Fruit fly (Drosophila melanogaster) whole organism, embryonic: ENCODE results near the gene CG10005.

ENCODE experiments used
- ATbp ChIP-seq: fragments of 200-800 bp; sonication (Bioruptor generic); optimal IDR thresholded peaks from 2 replicates; lab custom pipeline; 2017; ENCODE audit warnings: missing biosample characterization, mild to moderate bottlenecking, missing genetic modification characterization, missing genetic modification reagents
- Abd-B ChIP-seq: fragments of 200-800 bp; sonication (Bioruptor generic); optimal IDR thresholded peaks from 2 replicates; lab custom pipeline; 2018; ENCODE audit warnings: missing biosample characterization, mild to moderate bottlenecking, missing genetic modification characterization, moderate library complexity
- Asciz ChIP-seq: fragments of 200-800 bp; sonication (Bioruptor generic); optimal IDR thresholded peaks from 2 replicates; lab custom pipeline; 2017; ENCODE audit warnings: missing biosample characterization, mild to moderate bottlenecking, missing genetic modification characterization, missing genetic modification reagents
- BtbVII ChIP-seq: fragments of 200-800 bp; sonication (Bioruptor generic); optimal IDR thresholded peaks from 3 replicates; lab custom pipeline; 2017; ENCODE audit warnings: missing biosample characterization, mild to moderate bottlenecking, missing genetic modification characterization
- CG10267 ChIP-seq: fragments of 200-800 bp; sonication (Bioruptor generic); optimal IDR thresholded peaks from 2 replicates; lab custom pipeline; 2018; ENCODE audit warnings: missing biosample characterization, mild to moderate bottlenecking, missing genetic modification characterization, moderate library complexity
- CG10366 ChIP-seq: fragments of 200-800 bp; sonication (Bioruptor generic); IDR thresholded peaks from 2 replicates; pipeline ENCODE4 v1.3.6; 2022; ENCODE audit warnings: missing biosample characterization, missing genetic modification characterization
- CG10979 ChIP-seq: fragments of 200-800 bp; sonication (Bioruptor generic); optimal IDR thresholded peaks from 2 replicates; lab custom pipeline; 2018; ENCODE audit warnings: missing biosample characterization, mild to moderate bottlenecking, missing genetic modification characterization, moderate library complexity
- CG14860 ChIP-seq: fragments of 200-800 bp; sonication (Bioruptor generic); IDR thresholded peaks from 3 replicates; pipeline ENCODE4 v1.3.6; 2022; ENCODE audit warnings: missing biosample characterization, missing genetic modification characterization; ENCODE audit not compliant: partially characterized antibody
- CG15011 ChIP-seq: fragments of 200-800 bp; sonication (Bioruptor generic); optimal IDR thresholded peaks from 3 replicates; lab custom pipeline; 2018; ENCODE audit warnings: missing biosample characterization, mild to moderate bottlenecking, missing genetic modification characterization
- CG32767 ChIP-seq: fragments of 200-800 bp; sonication (Bioruptor generic); IDR thresholded peaks from 2 replicates; pipeline ENCODE4 v1.3.6; 2022; ENCODE audit warnings: missing biosample characterization, missing genetic modification characterization
- CG34376 ChIP-seq: fragments of 200-800 bp; sonication (Bioruptor generic); optimal IDR thresholded peaks from 2 replicates; lab custom pipeline; 2018; ENCODE audit warnings: missing biosample characterization, mild to moderate bottlenecking, missing genetic modification characterization
- CG3995 ChIP-seq: fragments of 200-800 bp; sonication (Bioruptor generic); optimal IDR thresholded peaks from 3 replicates; lab custom pipeline; 2016; ENCODE audit warnings: missing biosample characterization, missing genetic modification characterization
- CG4730 ChIP-seq: fragments of 200-800 bp; sonication (Bioruptor generic); IDR thresholded peaks from 2 replicates; pipeline ENCODE4 v1.3.6; 2022; ENCODE audit warnings: missing biosample characterization, missing genetic modification characterization
- CG5180 ChIP-seq: fragments of 200-800 bp; sonication (Bioruptor generic); optimal IDR thresholded peaks from 3 replicates; lab custom pipeline; 2017; ENCODE audit warnings: missing biosample characterization, missing genetic modification characterization, mild to moderate bottlenecking, moderate library complexity, missing genetic modification reagents
- CG6689 ChIP-seq: fragments of 200-800 bp; sonication (Bioruptor generic); IDR thresholded peaks from 2 replicates; pipeline ENCODE4 v1.3.6; 2022; ENCODE audit warnings: missing biosample characterization, missing genetic modification characterization
- CG7745 ChIP-seq: fragments of 200-800 bp; sonication (Bioruptor generic); optimal IDR thresholded peaks from 2 replicates; lab custom pipeline; 2018; ENCODE audit warnings: missing biosample characterization, mild to moderate bottlenecking, missing genetic modification characterization, moderate library complexity
- CG8089 ChIP-seq: fragments of 200-800 bp; sonication (Bioruptor generic); optimal IDR thresholded peaks from 3 replicates; lab custom pipeline; 2016; ENCODE audit warnings: missing biosample characterization, missing genetic modification characterization
- CG8281 ChIP-seq: fragments of 200-800 bp; sonication (Bioruptor generic); optimal IDR thresholded peaks from 2 replicates; lab custom pipeline; 2018; ENCODE audit warnings: missing biosample characterization, mild to moderate bottlenecking, missing genetic modification characterization, moderate library complexity
- CG8478 ChIP-seq: fragments of >200 bp; optimal IDR thresholded peaks from 2 replicates; lab custom pipeline; 2018
- CG9797 ChIP-seq: fragments of 200-800 bp; sonication (Bioruptor generic); optimal IDR thresholded peaks from 3 replicates; lab custom pipeline; 2018; ENCODE audit warnings: missing biosample characterization, mild to moderate bottlenecking, missing genetic modification characterization
- CG9817 ChIP-seq: fragments of 200-800 bp; sonication (Bioruptor generic); optimal IDR thresholded peaks from 2 replicates; lab custom pipeline; 2018; ENCODE audit warnings: missing biosample characterization, mild to moderate bottlenecking, missing genetic modification characterization, moderate library complexity
- CG9932 ChIP-seq: fragments of 200-800 bp; sonication (Bioruptor generic); IDR thresholded peaks from 2 replicates; pipeline ENCODE4 v1.3.6; 2022; ENCODE audit warnings: missing biosample characterization, missing genetic modification characterization
- CTCF ChIP-seq: fragments of 200-800 bp; sonication (Bioruptor generic); optimal IDR thresholded peaks from 2 replicates; lab custom pipeline; 2017; ENCODE audit warnings: missing biosample characterization, mild to moderate bottlenecking, missing genetic modification characterization, moderate library complexity
- Camta ChIP-seq: fragments of 200-800 bp; sonication (Bioruptor generic); optimal IDR thresholded peaks from 2 replicates; lab custom pipeline; 2016; ENCODE audit warnings: missing biosample characterization, missing genetic modification characterization
- D19A ChIP-seq: fragments of 200-800 bp; optimal IDR thresholded peaks from 3 replicates; lab custom pipeline; 2019; ENCODE audit warnings: missing biosample characterization, mild to moderate bottlenecking, missing genetic modification characterization, moderate library complexity
- Dip2 ChIP-seq: fragments of 200-800 bp; sonication (Bioruptor generic); IDR thresholded peaks from 2 replicates; pipeline ENCODE4 v1.3.6; 2022; ENCODE audit warnings: missing biosample characterization, missing genetic modification characterization
- GATAe ChIP-seq: fragments of 200-800 bp; sonication (Bioruptor generic); conservative IDR thresholded peaks from 2 replicates; pipeline ENCODE4 v1.3.6; 2022; ENCODE audit warnings: missing biosample characterization, missing genetic modification characterization
- Jarid2 ChIP-seq: fragments of 200-800 bp; sonication (Bioruptor generic); optimal IDR thresholded peaks from 3 replicates; lab custom pipeline; 2017; ENCODE audit warnings: mild to moderate bottlenecking, missing biosample characterization, missing genetic modification reagents, missing genetic modification characterization
- Max ChIP-seq: fragments of 200-800 bp; sonication (Bioruptor generic); optimal IDR thresholded peaks from 2 replicates; lab custom pipeline; 2016; ENCODE audit warnings: missing biosample characterization, mild to moderate bottlenecking, missing genetic modification characterization
- Ptx1 ChIP-seq: fragments of 200-800 bp; sonication (Bioruptor generic); IDR thresholded peaks from 2 replicates; pipeline ENCODE4 v1.3.6; 2022; ENCODE audit warnings: missing biosample characterization, missing genetic modification characterization
- Stat92E ChIP-seq, 3 experiments: fragments of >200 bp in 2 of 3; fragments of 200-800 bp in 1 of 3; sonication (Bioruptor generic) in 1 of 3; optimal IDR thresholded peaks; 2 replicates each; lab custom pipeline; 2017 to 2019; ENCODE audit warnings: missing biosample characterization in 3 of 3, missing genetic modification characterization in 3 of 3, mild to moderate bottlenecking in 1 of 3, moderate library complexity in 1 of 3
- TFAM ChIP-seq: fragments of 200-800 bp; sonication (Bioruptor generic); optimal IDR thresholded peaks from 2 replicates; lab custom pipeline; 2017; ENCODE audit warnings: missing biosample characterization, missing genetic modification characterization, inconsistent platforms
- Taf1 ChIP-seq: fragments of 200-800 bp; sonication (Bioruptor generic); IDR thresholded peaks from 2 replicates; pipeline ENCODE4 v1.3.6; 2022; ENCODE audit warnings: missing biosample characterization, missing genetic modification characterization
- YL-1 ChIP-seq: fragments of 200-800 bp; sonication (Bioruptor generic); optimal IDR thresholded peaks from 3 replicates; lab custom pipeline; 2017; ENCODE audit warnings: missing biosample characterization, mild to moderate bottlenecking, missing genetic modification characterization
- abd-A ChIP-seq: fragments of 200-800 bp; sonication (Bioruptor generic); optimal IDR thresholded peaks from 3 replicates; lab custom pipeline; 2019; ENCODE audit warnings: missing biosample characterization, mild to moderate bottlenecking, missing genetic modification characterization, moderate library complexity
- cas ChIP-seq: fragments of 200-800 bp; sonication (Bioruptor generic); IDR thresholded peaks from 2 replicates; pipeline ENCODE4 v1.3.6; 2022; ENCODE audit warnings: missing biosample characterization, missing genetic modification characterization
- esg ChIP-seq: fragments of 200-800 bp; sonication (Bioruptor generic); conservative IDR thresholded peaks from 2 replicates; pipeline ENCODE4 v1.3.6; 2022; ENCODE audit warnings: missing biosample characterization, missing genetic modification characterization
- ewg ChIP-seq: fragments of 200-800 bp; sonication (Bioruptor generic); optimal IDR thresholded peaks from 3 replicates; lab custom pipeline; 2017; ENCODE audit warnings: mild to moderate bottlenecking, missing biosample characterization, missing genetic modification reagents, missing genetic modification characterization
- grau ChIP-seq: fragments of 200-800 bp; optimal IDR thresholded peaks from 3 replicates; lab custom pipeline; 2019; ENCODE audit warnings: missing biosample characterization, mild to moderate bottlenecking, missing genetic modification characterization, moderate library complexity
- gsb ChIP-seq: fragments of 200-800 bp; sonication (Bioruptor generic); IDR thresholded peaks from 2 replicates; pipeline ENCODE4 v1.3.6; 2022; ENCODE audit warnings: missing biosample characterization, missing genetic modification characterization
- hkb ChIP-seq, 2 experiments: fragments of 200-800 bp in 1 of 2; fragments of >200 bp in 1 of 2; sonication (Bioruptor generic) in 1 of 2; IDR thresholded peaks in 1 of 2; optimal IDR thresholded peaks in 1 of 2; 2 replicates each; pipeline versions ENCODE4 v1.3.6 to Lab custom; 2017 to 2022; ENCODE audit warnings: missing biosample characterization in 1 of 2, missing genetic modification characterization in 1 of 2
- nau ChIP-seq: fragments of 200-800 bp; sonication (Bioruptor generic); optimal IDR thresholded peaks from 3 replicates; lab custom pipeline; 2017; ENCODE audit warnings: missing biosample characterization, mild to moderate bottlenecking, missing genetic modification characterization, missing genetic modification reagents
- nerfin-2 ChIP-seq: fragments of 200-800 bp; sonication (Bioruptor generic); IDR thresholded peaks from 2 replicates; pipeline ENCODE4 v1.3.6; 2022; ENCODE audit warnings: missing biosample characterization, missing genetic modification characterization; ENCODE audit not compliant: partially characterized antibody
- pita ChIP-seq: fragments of 200-800 bp; sonication (Bioruptor generic); optimal IDR thresholded peaks from 2 replicates; lab custom pipeline; 2017; ENCODE audit warnings: missing biosample characterization, mild to moderate bottlenecking, missing genetic modification characterization
- salm ChIP-seq: fragments of 200-800 bp; sonication (Bioruptor generic); optimal IDR thresholded peaks from 2 replicates; lab custom pipeline; 2018; ENCODE audit warnings: missing biosample characterization, mild to moderate bottlenecking, missing genetic modification characterization
- schlank ChIP-seq: fragments of 200-800 bp; sonication (Bioruptor generic); optimal IDR thresholded peaks from 2 replicates; lab custom pipeline; 2018; ENCODE audit warnings: missing biosample characterization, mild to moderate bottlenecking, missing genetic modification characterization
- sens-2 ChIP-seq: fragments of 200-800 bp; sonication (Bioruptor generic); IDR thresholded peaks from 2 replicates; pipeline ENCODE4 v1.3.6; 2022; ENCODE audit warnings: missing biosample characterization, missing genetic modification characterization
- stc ChIP-seq: fragments of 200-800 bp; sonication (Bioruptor generic); IDR thresholded peaks from 2 replicates; pipeline ENCODE4 v1.3.6; 2022; ENCODE audit warnings: missing biosample characterization, missing genetic modification characterization
- stwl ChIP-seq: fragments of 200-800 bp; sonication (Bioruptor generic); optimal IDR thresholded peaks from 3 replicates; lab custom pipeline; 2018; ENCODE audit warnings: missing biosample characterization, mild to moderate bottlenecking, missing genetic modification characterization, moderate library complexity
- wek ChIP-seq: fragments of 200-800 bp; sonication (Bioruptor generic); optimal IDR thresholded peaks from 3 replicates; lab custom pipeline; 2018; ENCODE audit warnings: missing biosample characterization, mild to moderate bottlenecking, missing genetic modification characterization, moderate library complexity
- zfh2 ChIP-seq: fragments of 200-800 bp; sonication (Bioruptor generic); optimal IDR thresholded peaks from 2 replicates; lab custom pipeline; 2016; ENCODE audit warnings: missing biosample characterization, missing genetic modification characterization

Gene CG10005

DNA sequence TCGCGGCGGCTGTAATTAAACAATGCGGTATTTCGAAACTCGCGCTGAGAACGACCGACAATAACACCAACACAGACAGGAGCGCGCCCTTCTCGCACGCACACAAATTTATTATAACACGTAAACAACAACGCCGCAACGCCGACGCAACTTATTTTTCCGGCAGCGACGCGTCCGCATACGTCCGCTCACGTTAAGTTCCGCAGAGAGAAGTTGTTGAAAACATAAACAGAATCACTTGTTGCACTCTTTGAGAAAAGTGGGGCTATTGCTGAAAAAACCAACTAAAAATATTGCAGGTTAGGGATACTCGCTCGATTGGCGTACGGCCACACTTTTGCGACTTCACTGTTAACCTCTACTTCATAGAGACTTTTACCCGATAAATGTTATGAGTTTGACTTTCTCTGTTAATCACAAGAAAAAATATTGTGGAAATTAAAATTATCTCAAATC, 28.1 kb downstream of the CG10005 start, which contains the start of gene Cad87A:
Cad87A (minus strand) TSS at position 227 of the 456 bp plus-strand sequence.
- no peak for TF ChIP-seq schlank (tag; lab: Kevin White, UChicago)
- TF ChIP-seq ewg (GFP tag; lab: Kevin White, UChicago), result peak; percentile 13
- peak; percentile 7 for TF ChIP-seq Camta (GFP tag; lab: Kevin White, UChicago)
- no peak for TF ChIP-seq CG14860
- no peak for TF ChIP-seq CTCF
- TF ChIP-seq Taf1, result no peak
- TF ChIP-seq CG9797 (GFP tag; lab: Kevin White, UChicago), result peak; percentile 91
- TF ChIP-seq CG8281 (tag; lab: Kevin White, UChicago), result peak; percentile 7
- no peak for TF ChIP-seq CG9817
- no peak for TF ChIP-seq CG6689 (GFP tag; lab: Robert Waterston, UW)
- TF ChIP-seq salm (tag; lab: Kevin White, UChicago), result no peak
- no peak for TF ChIP-seq YL-1
- peak; percentile 53 for TF ChIP-seq stwl
- peak; percentile 35 for TF ChIP-seq nau (GFP tag; lab: Kevin White, UChicago)
- peak; percentile 92 for TF ChIP-seq abd-A (tag; lab: Kevin White, UChicago)
- TF ChIP-seq CG32767 (GFP tag; lab: Robert Waterston, UW), result no peak
- TF ChIP-seq CG9932 (GFP tag; lab: Robert Waterston, UW), result no peak
- peak; percentile 49 for TF ChIP-seq CG10267 (tag; lab: Kevin White, UChicago)
- TF ChIP-seq CG8089 (GFP tag; lab: Kevin White, UChicago), result no peak
- no peak for TF ChIP-seq sens-2
- no peak for TF ChIP-seq pita (GFP tag; lab: Kevin White, UChicago)
- TF ChIP-seq Stat92E (GFP tag; optimal IDR thresholded peaks at IDR 0.05; lab: Kevin White, UChicago), result peak in 1 of 3 experiments; percentile 62
- TF ChIP-seq CG4730 (GFP tag; lab: Robert Waterston, UW), result no peak
- TF ChIP-seq wek (GFP tag; lab: Kevin White, UChicago), result peak; percentile 67
- TF ChIP-seq esg (GFP tag; lab: Robert Waterston, UW), result no peak
- no peak for TF ChIP-seq CG3995 (GFP tag; lab: Kevin White, UChicago)
- TF ChIP-seq Abd-B (GFP tag; lab: Kevin White, UChicago), result no peak
- no peak for TF ChIP-seq gsb (GFP tag; lab: Robert Waterston, UW)
- no peak for TF ChIP-seq CG15011
- TF ChIP-seq cas (GFP tag; lab: Robert Waterston, UW), result no peak
- no peak for TF ChIP-seq GATAe (GFP tag; lab: Robert Waterston, UW)
- TF ChIP-seq Dip2 (GFP tag; lab: Robert Waterston, UW), result no peak
- no peak for TF ChIP-seq nerfin-2 (GFP tag; lab: Robert Waterston, UW)
- TF ChIP-seq CG10979, result no peak
- peak; percentile 96 for TF ChIP-seq Jarid2
- TF ChIP-seq hkb (optimal IDR thresholded peaks at IDR 0.05; lab: Kevin White, UChicago), result no peak
- no peak for TF ChIP-seq hkb (GFP tag; IDR thresholded peaks at IDR 0.05; lab: Robert Waterston, UW)
- TF ChIP-seq Ptx1 (GFP tag; lab: Robert Waterston, UW), result no peak
- peak; percentile 62 for TF ChIP-seq CG34376 (GFP tag; lab: Kevin White, UChicago)
- TF ChIP-seq TFAM (GFP tag; lab: Kevin White, UChicago), result no peak
- peak; percentile 53 for TF ChIP-seq Max (GFP tag; lab: Kevin White, UChicago)
- no peak for TF ChIP-seq BtbVII (GFP tag; lab: Kevin White, UChicago)
- peak; percentile 34 for TF ChIP-seq D19A
- peak; percentile 38 for TF ChIP-seq CG7745 (tag; lab: Kevin White, UChicago)
- TF ChIP-seq grau (tag; lab: Kevin White, UChicago), result no peak
- TF ChIP-seq zfh2 (GFP tag; lab: Kevin White, UChicago), result no peak
- no peak for TF ChIP-seq Asciz (GFP tag; lab: Kevin White, UChicago)
- TF ChIP-seq ATbp (GFP tag; lab: Kevin White, UChicago), result peak; percentile 59
- TF ChIP-seq CG8478 (lab: Kevin White, UChicago), result no peak
- no peak for TF ChIP-seq stc
- peak; percentile 46 for TF ChIP-seq CG5180
- TF ChIP-seq CG10366 (GFP tag; lab: Robert Waterston, UW), result no peak
